Worm (Caenorhabditis elegans) whole organism, young adult: ENCODE data around the gene erh-1.

Experiments used
- F55B11.4 ChIP-seq: sonication (generic microtip); optimal IDR thresholded peaks from 2 replicates; lab custom pipeline; 2016; ENCODE audit warnings: missing compliant biosample characterization, missing genetic modification characterization, borderline replicate concordance; ENCODE audit not compliant: insufficient read depth
- egrh-3 ChIP-seq: fragments of 200-800 bp; sonication (Bioruptor generic); IDR thresholded peaks from 2 replicates; pipeline ENCODE4 v1.3.6; 2022; ENCODE audit warnings: missing genetic modification reagents, missing genetic modification characterization, missing compliant biosample characterization

DNA sequence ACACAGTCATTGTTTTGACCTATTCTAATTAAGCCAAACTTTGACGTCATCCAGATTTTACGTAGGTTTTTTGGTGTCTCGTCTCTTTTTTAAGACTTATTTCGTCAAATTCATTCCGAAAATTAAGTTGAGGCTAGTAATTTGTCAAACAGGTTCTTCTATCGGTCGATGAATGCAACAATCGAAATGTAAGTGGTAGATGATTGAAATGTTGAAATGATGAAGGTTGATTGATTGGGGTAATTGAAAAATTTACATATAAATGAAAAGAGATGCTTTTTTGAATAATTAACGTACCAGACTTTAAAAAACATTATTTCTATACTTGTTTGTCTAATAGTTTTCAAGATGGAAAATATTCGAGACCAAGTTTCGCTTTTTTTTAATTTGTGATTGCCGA lies 22.6 kb downstream of the erh-1 start:
- TF ChIP-seq F55B11.4 (tag; lab: Kevin White, UChicago) (no peak), egrh-3 (GFP tag; lab: Robert Waterston, UW) (no peak)
